Fruit fly (Drosophila melanogaster) whole organism, embryonic: ENCODE measurements around the gene Npc2g.

Source experiments
- Abd-B ChIP-seq: fragments of 200-800 bp; sonication (Bioruptor generic); optimal IDR thresholded peaks from 2 replicates; lab custom pipeline; 2018; ENCODE audit warnings: missing biosample characterization, mild to moderate bottlenecking, missing genetic modification characterization, moderate library complexity
- Bdp1 ChIP-seq: fragments of 200-800 bp; sonication (Bioruptor generic); optimal IDR thresholded peaks from 3 replicates; lab custom pipeline; 2016; ENCODE audit warnings: missing biosample characterization, missing genetic modification characterization
- Blimp-1 ChIP-seq: fragments of 200-800 bp; sonication (Bioruptor generic); optimal IDR thresholded peaks from 3 replicates; lab custom pipeline; 2018; ENCODE audit warnings: missing biosample characterization, missing genetic modification characterization, mild to moderate bottlenecking, moderate library complexity, missing genetic modification reagents
- CG10267 ChIP-seq: fragments of 200-800 bp; sonication (Bioruptor generic); optimal IDR thresholded peaks from 2 replicates; lab custom pipeline; 2018; ENCODE audit warnings: missing biosample characterization, mild to moderate bottlenecking, missing genetic modification characterization, moderate library complexity
- CG10654 ChIP-seq: fragments of 200-800 bp; sonication (Bioruptor generic); optimal IDR thresholded peaks from 2 replicates; lab custom pipeline; 2016; ENCODE audit warnings: missing biosample characterization, missing genetic modification characterization
- CG10979 ChIP-seq: fragments of 200-800 bp; sonication (Bioruptor generic); optimal IDR thresholded peaks from 2 replicates; lab custom pipeline; 2018; ENCODE audit warnings: missing biosample characterization, mild to moderate bottlenecking, missing genetic modification characterization, moderate library complexity
- CG11247 ChIP-seq: fragments of 200-800 bp; sonication (Bioruptor generic); IDR thresholded peaks from 2 replicates; pipeline ENCODE4 v1.3.6; 2022; ENCODE audit warnings: missing biosample characterization, missing genetic modification characterization
- CG12391 ChIP-seq: fragments of 200-800 bp; sonication (Bioruptor generic); optimal IDR thresholded peaks from 3 replicates; lab custom pipeline; 2018; ENCODE audit warnings: missing biosample characterization, mild to moderate bottlenecking, missing genetic modification characterization, moderate library complexity
- CG14710 ChIP-seq: fragments of 200-800 bp; sonication (Bioruptor generic); optimal IDR thresholded peaks from 3 replicates; lab custom pipeline; 2019; ENCODE audit warnings: missing biosample characterization, mild to moderate bottlenecking, missing genetic modification characterization, moderate library complexity
- CG16815 ChIP-seq: fragments of 200-800 bp; sonication (Bioruptor generic); optimal IDR thresholded peaks from 3 replicates; lab custom pipeline; 2017; ENCODE audit warnings: missing biosample characterization, mild to moderate bottlenecking, missing genetic modification characterization
- CG2129 ChIP-seq: fragments of 200-800 bp; sonication (Bioruptor generic); IDR thresholded peaks from 2 replicates; pipeline ENCODE4 v1.3.6; 2022; ENCODE audit warnings: missing biosample characterization, missing genetic modification characterization; ENCODE audit not compliant: partially characterized antibody
- CG2199 ChIP-seq: fragments of 200-800 bp; sonication (Bioruptor generic); IDR thresholded peaks from 3 replicates; pipeline ENCODE4 v1.3.6; 2022; ENCODE audit warnings: missing biosample characterization, missing genetic modification characterization
- CG2678 ChIP-seq: fragments of 200-800 bp; sonication (Bioruptor generic); optimal IDR thresholded peaks from 3 replicates; lab custom pipeline; 2019; ENCODE audit warnings: missing biosample characterization, mild to moderate bottlenecking, missing genetic modification characterization, moderate library complexity
- CG3065 ChIP-seq: fragments of 200-800 bp; sonication (Bioruptor generic); optimal IDR thresholded peaks from 2 replicates; lab custom pipeline; 2016; ENCODE audit warnings: missing biosample characterization, missing genetic modification characterization
- CG31441 ChIP-seq: fragments of 200-800 bp; sonication (Bioruptor generic); IDR thresholded peaks from 2 replicates; pipeline ENCODE4 v1.3.6; 2022; ENCODE audit warnings: missing biosample characterization, missing genetic modification characterization
- CG3726 ChIP-seq: fragments of 200-800 bp; sonication (Bioruptor generic); IDR thresholded peaks from 3 replicates; pipeline ENCODE4, ENCODE4 v1.3.6; 2022; ENCODE audit warnings: missing biosample characterization, missing genetic modification characterization
- CG4707 ChIP-seq: fragments of 200-800 bp; sonication (Bioruptor generic); optimal IDR thresholded peaks from 2 replicates; lab custom pipeline; 2018; ENCODE audit warnings: missing biosample characterization, mild to moderate bottlenecking, missing genetic modification characterization, moderate library complexity
- CG4730 ChIP-seq: fragments of 200-800 bp; sonication (Bioruptor generic); IDR thresholded peaks from 2 replicates; pipeline ENCODE4 v1.3.6; 2022; ENCODE audit warnings: missing biosample characterization, missing genetic modification characterization
- CG5180 ChIP-seq: fragments of 200-800 bp; sonication (Bioruptor generic); optimal IDR thresholded peaks from 3 replicates; lab custom pipeline; 2017; ENCODE audit warnings: missing biosample characterization, missing genetic modification characterization, mild to moderate bottlenecking, moderate library complexity, missing genetic modification reagents
- CG6765 ChIP-seq: fragments of 200-800 bp; sonication (Bioruptor generic); optimal IDR thresholded peaks from 3 replicates; lab custom pipeline; 2017; ENCODE audit warnings: missing biosample characterization, mild to moderate bottlenecking, missing genetic modification characterization
- CG7556 ChIP-seq: fragments of 200-800 bp; sonication (Bioruptor generic); optimal IDR thresholded peaks from 2 replicates; lab custom pipeline; 2017; ENCODE audit warnings: missing biosample characterization, mild to moderate bottlenecking, missing genetic modification characterization
- CG8290 ChIP-seq, 3 experiments: fragments of 200-800 bp; sonication (Bioruptor generic); optimal IDR thresholded peaks; 2 replicates each; lab custom pipeline; 2016 to 2019; ENCODE audit warnings: missing biosample characterization in 3 of 3, missing genetic modification characterization in 3 of 3, mild to moderate bottlenecking in 2 of 3, moderate library complexity in 1 of 3
- CG8388 ChIP-seq: fragments of 200-800 bp; sonication (Bioruptor generic); optimal IDR thresholded peaks from 2 replicates; lab custom pipeline; 2019; ENCODE audit warnings: missing biosample characterization, mild to moderate bottlenecking, missing genetic modification characterization, moderate library complexity
- D ChIP-seq, 2 experiments: fragments of 200-800 bp in 1 of 2; fragments of >200 bp in 1 of 2; sonication (Bioruptor generic) in 1 of 2; optimal IDR thresholded peaks; 2 replicates in 1 of 2; 3 replicates in 1 of 2; lab custom pipeline; 2017; ENCODE audit warnings: mild to moderate bottlenecking in 1 of 2, missing biosample characterization in 1 of 2, missing genetic modification characterization in 1 of 2, missing genetic modification reagents in 1 of 2
- Deaf1 ChIP-seq: fragments of 200-800 bp; optimal IDR thresholded peaks from 3 replicates; lab custom pipeline; 2019; ENCODE audit warnings: missing biosample characterization, mild to moderate bottlenecking, missing genetic modification characterization, moderate library complexity
- Dref ChIP-seq: fragments of 200-800 bp; sonication (Bioruptor generic); IDR thresholded peaks from 2 replicates; pipeline ENCODE4 v1.3.6; 2022; ENCODE audit warnings: missing biosample characterization, missing genetic modification characterization
- Fer2 ChIP-seq: fragments of 200-800 bp; sonication (Bioruptor generic); optimal IDR thresholded peaks from 2 replicates; lab custom pipeline; 2018; ENCODE audit warnings: missing biosample characterization, mild to moderate bottlenecking, missing genetic modification characterization, moderate library complexity
- GATAe ChIP-seq: fragments of 200-800 bp; sonication (Bioruptor generic); conservative IDR thresholded peaks from 2 replicates; pipeline ENCODE4 v1.3.6; 2022; ENCODE audit warnings: missing biosample characterization, missing genetic modification characterization
- Hr3 ChIP-seq: fragments of 200-800 bp; sonication (Bioruptor generic); optimal IDR thresholded peaks from 3 replicates; lab custom pipeline; 2016; ENCODE audit warnings: missing biosample characterization, missing genetic modification characterization
- MBD-R2 ChIP-seq: fragments of 200-800 bp; sonication (Bioruptor generic); IDR thresholded peaks from 2 replicates; pipeline ENCODE4 v1.3.6; 2022; ENCODE audit warnings: missing biosample characterization, missing genetic modification characterization
- Nf-YA ChIP-seq: fragments of 200-800 bp; sonication (Bioruptor generic); IDR thresholded peaks from 2 replicates; pipeline ENCODE4 v1.3.6; 2022; ENCODE audit warnings: missing biosample characterization, missing genetic modification characterization
- Spps ChIP-seq: fragments of 200-800 bp; sonication (Bioruptor generic); optimal IDR thresholded peaks from 2 replicates; lab custom pipeline; 2018; ENCODE audit warnings: missing biosample characterization, mild to moderate bottlenecking, missing genetic modification characterization
- Xbp1 ChIP-seq: fragments of 200-800 bp; sonication (Bioruptor generic); optimal IDR thresholded peaks from 3 replicates; lab custom pipeline; 2016; ENCODE audit warnings: missing biosample characterization, mild to moderate bottlenecking, missing genetic modification characterization
- bowl ChIP-seq: fragments of 200-800 bp; sonication (Bioruptor generic); IDR thresholded peaks from 2 replicates; pipeline ENCODE4 v1.3.6; 2022; ENCODE audit warnings: missing biosample characterization, missing genetic modification characterization
- dan ChIP-seq: fragments of 200-800 bp; sonication (Bioruptor generic); IDR thresholded peaks from 2 replicates; pipeline ENCODE4 v1.3.6; 2022; ENCODE audit warnings: missing biosample characterization, missing genetic modification characterization
- dmrt11E ChIP-seq: fragments of 200-800 bp; sonication (Bioruptor generic); optimal IDR thresholded peaks from 3 replicates; lab custom pipeline; 2018; ENCODE audit warnings: missing biosample characterization, mild to moderate bottlenecking, missing genetic modification characterization, moderate library complexity
- gcm ChIP-seq: fragments of 200-800 bp; sonication (Bioruptor generic); optimal IDR thresholded peaks from 2 replicates; lab custom pipeline; 2019; ENCODE audit warnings: missing biosample characterization, mild to moderate bottlenecking, missing genetic modification characterization, moderate library complexity
- gem ChIP-seq: fragments of 200-800 bp; sonication (Bioruptor generic); optimal IDR thresholded peaks from 2 replicates; lab custom pipeline; 2019; ENCODE audit warnings: missing biosample characterization, mild to moderate bottlenecking, missing genetic modification characterization, moderate library complexity
- ken ChIP-seq: fragments of 200-800 bp; sonication (Bioruptor generic); IDR thresholded peaks from 3 replicates; pipeline ENCODE4 v1.3.6; 2022; ENCODE audit warnings: missing biosample characterization, missing genetic modification characterization
- lmd ChIP-seq: fragments of 200-800 bp; sonication (Bioruptor generic); IDR thresholded peaks from 2 replicates; pipeline ENCODE4 v1.3.6; 2022; ENCODE audit warnings: missing biosample characterization, missing genetic modification characterization
- org-1 ChIP-seq: fragments of 200-800 bp; sonication (Bioruptor generic); optimal IDR thresholded peaks from 2 replicates; lab custom pipeline; 2017; ENCODE audit warnings: missing biosample characterization, missing genetic modification characterization
- p53 ChIP-seq: fragments of 200-800 bp; sonication (Bioruptor generic); optimal IDR thresholded peaks from 2 replicates; lab custom pipeline; 2016; ENCODE audit warnings: missing biosample characterization, missing genetic modification characterization
- prd ChIP-seq, 3 experiments: fragments of >200 bp in 2 of 3; fragments of 200-800 bp in 1 of 3; sonication (Bioruptor generic) in 1 of 3; optimal IDR thresholded peaks in 2 of 3; IDR thresholded peaks in 1 of 3; 2 replicates in 2 of 3; 3 replicates in 1 of 3; pipeline versions ENCODE4 v1.3.6 to Lab custom; 2017 to 2022; ENCODE audit warnings: missing biosample characterization in 1 of 3, missing genetic modification characterization in 1 of 3
- row ChIP-seq: fragments of 200-800 bp; sonication (Bioruptor generic); IDR thresholded peaks from 3 replicates; pipeline ENCODE4 v1.3.6; 2022; ENCODE audit warnings: missing biosample characterization, missing genetic modification characterization
- tgo ChIP-seq: fragments of 200-800 bp; sonication (Bioruptor generic); IDR thresholded peaks from 3 replicates; pipeline ENCODE4 v1.3.6; 2022; ENCODE audit warnings: missing biosample characterization, missing genetic modification characterization
- tna ChIP-seq: fragments of 200-800 bp; sonication (Bioruptor generic); IDR thresholded peaks from 2 replicates; pipeline ENCODE4 v1.3.6; 2022; ENCODE audit warnings: missing biosample characterization, missing genetic modification characterization; ENCODE audit not compliant: partially characterized antibody
- trh ChIP-seq: fragments of 200-800 bp; sonication (Bioruptor generic); optimal IDR thresholded peaks from 2 replicates; lab custom pipeline; 2016; ENCODE audit warnings: missing biosample characterization, missing genetic modification characterization
- unpg ChIP-seq: fragments of 200-800 bp; sonication (Bioruptor generic); optimal IDR thresholded peaks from 3 replicates; lab custom pipeline; 2018; ENCODE audit warnings: missing biosample characterization, mild to moderate bottlenecking, missing genetic modification characterization, moderate library complexity
- zfh1 ChIP-seq: fragments of 200-800 bp; sonication (Bioruptor generic); IDR thresholded peaks from 3 replicates; pipeline ENCODE4 v1.3.6; 2022; ENCODE audit warnings: missing biosample characterization, missing genetic modification characterization

Gene Npc2g

DNA sequence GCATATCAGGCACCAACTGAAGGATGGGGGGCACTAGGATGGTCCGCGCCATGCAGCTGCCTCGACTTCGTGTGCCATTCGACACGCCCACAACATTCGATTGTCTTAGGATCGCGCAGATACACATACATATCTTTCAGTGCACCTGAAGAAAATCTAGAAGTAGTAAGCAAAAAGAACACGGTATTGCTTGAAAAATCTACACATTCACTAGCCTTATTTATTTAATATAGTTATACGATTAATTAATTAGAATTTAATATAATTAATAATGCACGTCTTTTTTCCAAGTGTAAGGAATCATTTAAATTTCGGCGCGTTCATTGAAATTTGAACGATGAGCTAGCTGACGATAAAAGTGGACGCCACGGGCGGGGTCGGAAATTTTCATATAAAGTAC, 10.5 kb downstream of the Npc2g start (continued):
- no peak for TF ChIP-seq CG6765 (GFP tag; lab: Kevin White, UChicago)
- peak; percentile 67 for TF ChIP-seq gem
- TF ChIP-seq CG8388 (GFP tag; lab: Kevin White, UChicago), result peak; percentile 43
- peak; percentile 56 for TF ChIP-seq CG10267 (tag; lab: Kevin White, UChicago)
- TF ChIP-seq ken (GFP tag; lab: Robert Waterston, UW), result no peak
- TF ChIP-seq CG4707 (GFP tag; lab: Kevin White, UChicago), result no peak
- TF ChIP-seq tna (GFP tag; lab: Robert Waterston, UW), result no peak
- TF ChIP-seq CG2199 (GFP tag; lab: Robert Waterston, UW), result no peak
- TF ChIP-seq GATAe (GFP tag; lab: Robert Waterston, UW), result no peak
- TF ChIP-seq dmrt11E, result peak; percentile 85
- no peak for TF ChIP-seq org-1 (GFP tag; lab: Kevin White, UChicago)
- no peak for TF ChIP-seq p53
- TF ChIP-seq CG7556, result peak; percentile 42
- no peak for TF ChIP-seq CG5180 (GFP tag; lab: Kevin White, UChicago)
- TF ChIP-seq CG2129, result no peak
- peak; percentile 30 for TF ChIP-seq CG10654 (GFP tag; lab: Kevin White, UChicago)
- peak; percentile 71 for TF ChIP-seq CG10979 (tag; lab: Kevin White, UChicago)
- TF ChIP-seq Spps, result peak; percentile 22
- peak; percentile 41 for TF ChIP-seq Hr3 (GFP tag; lab: Kevin White, UChicago)
- TF ChIP-seq gcm (GFP tag; lab: Kevin White, UChicago), result peak; percentile 2
- peak; percentile 58 for TF ChIP-seq row (GFP tag; lab: Robert Waterston, UW)
- TF ChIP-seq Abd-B (GFP tag; lab: Kevin White, UChicago), result peak; percentile 49
- 0 out of 2 replicates have a peak, but pooled peaks have one; percentile 13 for TF ChIP-seq Nf-YA
- TF ChIP-seq bowl (GFP tag; lab: Robert Waterston, UW), result no peak
- peak; percentile 12 for TF ChIP-seq CG3065
- TF ChIP-seq unpg, result peak; percentile 46
- no peak for TF ChIP-seq Dref
- TF ChIP-seq CG14710 (tag; lab: Kevin White, UChicago), result peak; percentile 53
- TF ChIP-seq CG4730 (GFP tag; lab: Robert Waterston, UW), result no peak
- TF ChIP-seq zfh1 (GFP tag; lab: Robert Waterston, UW), result peak; percentile 61; the same call in 2 of the 3 replicates
- TF ChIP-seq CG3726 (GFP tag; lab: Robert Waterston, UW), result no peak
- TF ChIP-seq CG11247, result no peak
- peak; percentile 52 for TF ChIP-seq Blimp-1 (GFP tag; lab: Kevin White, UChicago)
- no peak for TF ChIP-seq MBD-R2 (GFP tag; lab: Robert Waterston, UW)
- TF ChIP-seq Fer2 (tag; lab: Kevin White, UChicago), result no peak
- TF ChIP-seq trh, result no peak
- peak; percentile 11 for TF ChIP-seq Deaf1 (tag; lab: Kevin White, UChicago)
- TF ChIP-seq dan (GFP tag; lab: Robert Waterston, UW), result no peak
- peak; percentile 45 for TF ChIP-seq CG2678
- TF ChIP-seq CG16815, result peak; percentile 50
- TF ChIP-seq CG12391 (tag; lab: Kevin White, UChicago), result peak; percentile 68
- TF ChIP-seq Bdp1, result no peak
- TF ChIP-seq prd (optimal IDR thresholded peaks at IDR 0.05; lab: Kevin White, UChicago), result no peak
- TF ChIP-seq prd (GFP tag; IDR thresholded peaks at IDR 0.05; lab: Robert Waterston, UW), result peak; percentile 48; the same call in 2 of the 3 replicates
- no peak for TF ChIP-seq D (optimal IDR thresholded peaks at IDR 0.05; lab: Kevin White, UChicago)
- peak; percentile 50 for TF ChIP-seq D (GFP tag; optimal IDR thresholded peaks at IDR 0.05; lab: Kevin White, UChicago)
- TF ChIP-seq CG8290 (GFP tag; optimal IDR thresholded peaks at IDR 0.05; lab: Kevin White, UChicago), result no peak
- no peak for TF ChIP-seq CG8290 (tag; optimal IDR thresholded peaks at IDR 0.05; lab: Kevin White, UChicago)
- TF ChIP-seq Xbp1, result peak; percentile 32
- TF ChIP-seq CG31441 (GFP tag; lab: Robert Waterston, UW), result peak; percentile 67
- 0 out of 3 replicates have a peak, but pooled peaks have one; percentile 20 for TF ChIP-seq tgo
- 0 out of 2 replicates have a peak, but pooled peaks have one; percentile 27 for TF ChIP-seq lmd (GFP tag; lab: Robert Waterston, UW)
